Fruit fly (Drosophila melanogaster): ENCODE results near the gene CG43965.

Gene CG43965

dm6 chr3L:8691891-8692874 lies 33.4 kb downstream of the CG43965 start (continued):
- TF ChIP-seq tgo (GFP tag; IDR thresholded peaks at IDR 0.05) (peak; percentile 28; the same call in 2 of the 3 replicates), CG12391 (tag; optimal IDR thresholded peaks at IDR 0.05) (peak; percentile 66), PHDP (tag; optimal IDR thresholded peaks at IDR 0.05) (peak; percentile 65), grau (tag; optimal IDR thresholded peaks at IDR 0.05) (peak; percentile 77), CG1233 (GFP tag; optimal IDR thresholded peaks at IDR 0.05) (peak; percentile 39), CG31224 (GFP tag; IDR thresholded peaks at IDR 0.05) (no peak), CG16863 (GFP tag; optimal IDR thresholded peaks at IDR 0.05) (no peak), CG18599 (GFP tag; optimal IDR thresholded peaks at IDR 0.05) (peak; percentile 42), CG6175 (GFP tag; IDR thresholded peaks at IDR 0.05) (0 out of 3 replicates have a peak, but pooled peaks have one; percentile 19), CG10209 (GFP tag; optimal IDR thresholded peaks at IDR 0.05) (peak; percentile 66), CG5180 (GFP tag; optimal IDR thresholded peaks at IDR 0.05) (peak; percentile 15), CG30020 (tag; optimal IDR thresholded peaks at IDR 0.05) (peak; percentile 17), CG8924 (tag; optimal IDR thresholded peaks at IDR 0.05) (peak; percentile 81), ftz-f1 (GFP tag; optimal IDR thresholded peaks at IDR 0.05) (peak; percentile 75), rib (GFP tag; IDR thresholded peaks at IDR 0.05) (peak; percentile 10; the same call in 1 of the 2 replicates), ato (GFP tag; IDR thresholded peaks at IDR 0.05; ENCODE audit: partially characterized antibody) (no peak), Usf (GFP tag; optimal IDR thresholded peaks at IDR 0.05) (peak; percentile 36), otp (GFP tag; IDR thresholded peaks at IDR 0.05) (0 out of 3 replicates have a peak, but pooled peaks have one; percentile 31), CHES-1-like (GFP tag; optimal IDR thresholded peaks at IDR 0.05) (no peak), cg (GFP tag; optimal IDR thresholded peaks at IDR 0.05) (peak; percentile 30), Nf-YC (tag; optimal IDR thresholded peaks at IDR 0.05) (peak; percentile 47), ATbp (GFP tag; optimal IDR thresholded peaks at IDR 0.05) (no peak), CG8388 (GFP tag; optimal IDR thresholded peaks at IDR 0.05) (peak; percentile 31), Adf1 (GFP tag; IDR thresholded peaks at IDR 0.05) (peak; percentile 55; the same call in 1 of the 2 replicates), Spps (tag; optimal IDR thresholded peaks at IDR 0.05) (no peak), CG12071 (GFP tag; optimal IDR thresholded peaks at IDR 0.05) (peak; percentile 15), gsb (GFP tag; IDR thresholded peaks at IDR 0.05) (no peak), CG13424 (tag; optimal IDR thresholded peaks at IDR 0.05) (peak; percentile 63), CG16813 (GFP tag; IDR thresholded peaks at IDR 0.05; ENCODE audit: partially characterized antibody) (no peak), CG15011 (GFP tag; optimal IDR thresholded peaks at IDR 0.05) (no peak), gem (tag; optimal IDR thresholded peaks at IDR 0.05) (peak; percentile 76), yki (optimal IDR thresholded peaks at IDR 0.05) (no peak), D (optimal IDR thresholded peaks at IDR 0.05) (no peak), D (GFP tag; optimal IDR thresholded peaks at IDR 0.05) (peak; percentile 38), CG6272 (GFP tag; IDR thresholded peaks at IDR 0.05) (peak; percentile 44; the same call in 1 of the 2 replicates), gcm (GFP tag; optimal IDR thresholded peaks at IDR 0.05) (peak; percentile 55), CG3407 (GFP tag; optimal IDR thresholded peaks at IDR 0.05) (peak; percentile 14), H15 (GFP tag; IDR thresholded peaks at IDR 0.05) (no peak), CG17912 (GFP tag; optimal IDR thresholded peaks at IDR 0.05) (no peak), cwo (GFP tag; optimal IDR thresholded peaks at IDR 0.05) (peak; percentile 93), vnd (GFP tag; IDR thresholded peaks at IDR 0.05; ENCODE audit: partially characterized antibody) (no peak), CG42726 (GFP tag; IDR thresholded peaks at IDR 0.05; ENCODE audit: partially characterized antibody) (no peak), Hsf (GFP tag; optimal IDR thresholded peaks at IDR 0.05) (no peak), CG10543 (GFP tag; optimal IDR thresholded peaks at IDR 0.05) (peak; percentile 86), gsb-n (tag; optimal IDR thresholded peaks at IDR 0.05) (no peak), CG13775 (GFP tag; optimal IDR thresholded peaks at IDR 0.05) (peak; percentile 68), aop (GFP tag; IDR thresholded peaks at IDR 0.05) (no peak), pum (GFP tag; optimal IDR thresholded peaks at IDR 0.05) (no peak)
